Fruit fly (Drosophila melanogaster) whole organism, prepupa: Measurements from ENCODE around the gene CG40485.

Source experiments
- CG10631 ChIP-seq: fragments of 200-800 bp; sonication (Bioruptor generic); optimal IDR thresholded peaks from 2 replicates; lab custom pipeline; 2016; ENCODE audit warnings: missing biosample characterization, missing genetic modification characterization
- CG10669 ChIP-seq: fragments of 200-800 bp; sonication (Bioruptor generic); optimal IDR thresholded peaks from 3 replicates; lab custom pipeline; 2018; ENCODE audit warnings: missing biosample characterization, mild to moderate bottlenecking, missing genetic modification characterization, moderate library complexity
- CG11762 ChIP-seq: fragments of 200-800 bp; sonication (Bioruptor generic); optimal IDR thresholded peaks from 3 replicates; lab custom pipeline; 2016; ENCODE audit warnings: missing biosample characterization, missing genetic modification characterization; ENCODE audit not compliant: insufficient read depth
- CG15336 ChIP-seq: fragments of 200-800 bp; sonication (Bioruptor generic); IDR thresholded peaks from 2 replicates; pipeline ENCODE4 v1.3.6; 2022; ENCODE audit warnings: missing biosample characterization, missing genetic modification characterization
- CG16779 ChIP-seq: fragments of 200-800 bp; sonication (Bioruptor generic); optimal IDR thresholded peaks from 3 replicates; lab custom pipeline; 2017; ENCODE audit warnings: missing biosample characterization, mild to moderate bottlenecking, missing genetic modification characterization
- CG31627 ChIP-seq: fragments of 200-800 bp; sonication (Bioruptor generic); optimal IDR thresholded peaks from 3 replicates; lab custom pipeline; 2016; ENCODE audit warnings: missing biosample characterization, missing genetic modification characterization
- CG32006 ChIP-seq: fragments of 200-800 bp; sonication (Bioruptor generic); optimal IDR thresholded peaks from 3 replicates; lab custom pipeline; 2017; ENCODE audit warnings: missing biosample characterization, mild to moderate bottlenecking, missing genetic modification characterization
- CG6276 ChIP-seq: fragments of 200-800 bp; sonication (Bioruptor generic); optimal IDR thresholded peaks from 2 replicates; lab custom pipeline; 2017; ENCODE audit warnings: missing biosample characterization, mild to moderate bottlenecking, missing genetic modification characterization
- CG6792 ChIP-seq: fragments of 200-800 bp; sonication (Bioruptor generic); optimal IDR thresholded peaks from 3 replicates; lab custom pipeline; 2016; ENCODE audit warnings: missing biosample characterization, missing genetic modification characterization
- CG6854 ChIP-seq: fragments of 200-800 bp; sonication (Bioruptor generic); optimal IDR thresholded peaks from 2 replicates; lab custom pipeline; 2017; ENCODE audit warnings: missing biosample characterization, mild to moderate bottlenecking, missing genetic modification characterization
- CG8632 ChIP-seq: fragments of 200-800 bp; sonication (Bioruptor generic); optimal IDR thresholded peaks from 3 replicates; lab custom pipeline; 2016; ENCODE audit warnings: missing biosample characterization, missing genetic modification characterization
- CG9139 ChIP-seq: fragments of 200-800 bp; sonication (Bioruptor generic); optimal IDR thresholded peaks from 3 replicates; lab custom pipeline; 2017; ENCODE audit warnings: missing biosample characterization, mild to moderate bottlenecking, missing genetic modification characterization
- Eip78C ChIP-seq: fragments of 200-800 bp; sonication (Bioruptor generic); peaks from one replicate; lab custom pipeline; 2016; ENCODE audit warnings: missing biosample characterization, missing genetic modification characterization
- Ets96B ChIP-seq: fragments of 200-800 bp; optimal IDR thresholded peaks from 2 replicates; lab custom pipeline; 2019; ENCODE audit warnings: missing biosample characterization, mild to moderate bottlenecking, missing genetic modification characterization, moderate library complexity
- Gug ChIP-seq: fragments of 200-800 bp; sonication (Bioruptor generic); IDR thresholded peaks from 2 replicates; pipeline ENCODE4 v1.3.6; 2022; ENCODE audit warnings: missing biosample characterization, missing genetic modification characterization
- Hr38 ChIP-seq: sonication (Bioruptor generic); optimal IDR thresholded peaks from 2 replicates; lab custom pipeline; 2016; ENCODE audit warnings: missing biosample characterization, missing genetic modification characterization
- Hr39 ChIP-seq: fragments of 200-800 bp; sonication (Bioruptor generic); optimal IDR thresholded peaks from 2 replicates; lab custom pipeline; 2016; ENCODE audit warnings: missing biosample characterization, missing genetic modification characterization
- Hr4 ChIP-seq: fragments of 200-800 bp; sonication (Bioruptor generic); optimal IDR thresholded peaks from 3 replicates; lab custom pipeline; 2016; ENCODE audit warnings: missing biosample characterization, missing genetic modification characterization
- Lpt ChIP-seq: fragments of 200-800 bp; sonication (Bioruptor generic); optimal IDR thresholded peaks from 3 replicates; lab custom pipeline; 2016; ENCODE audit warnings: missing biosample characterization, missing genetic modification characterization
- Met ChIP-seq: fragments of 200-800 bp; sonication (Bioruptor generic); optimal IDR thresholded peaks from 3 replicates; lab custom pipeline; 2016; ENCODE audit warnings: missing biosample characterization, missing genetic modification characterization
- OdsH ChIP-seq: fragments of 200-800 bp; sonication (Bioruptor generic); optimal IDR thresholded peaks from 3 replicates; lab custom pipeline; 2016; ENCODE audit warnings: missing biosample characterization, missing genetic modification characterization
- Smox ChIP-seq: fragments of 200-800 bp; sonication (Bioruptor generic); optimal IDR thresholded peaks from 3 replicates; lab custom pipeline; 2016; ENCODE audit warnings: missing biosample characterization, missing genetic modification characterization
- Sox102F ChIP-seq: fragments of 200-800 bp; sonication (Bioruptor generic); optimal IDR thresholded peaks from 2 replicates; lab custom pipeline; 2016; ENCODE audit warnings: missing biosample characterization, mild to moderate bottlenecking, missing genetic modification characterization
- achi ChIP-seq: fragments of 200-800 bp; sonication (Bioruptor generic); optimal IDR thresholded peaks from 3 replicates; lab custom pipeline; 2016; ENCODE audit warnings: missing biosample characterization, missing genetic modification characterization
- cyc ChIP-seq: fragments of 200-800 bp; sonication (Bioruptor generic); optimal IDR thresholded peaks from 3 replicates; lab custom pipeline; 2016; ENCODE audit warnings: missing biosample characterization, missing genetic modification characterization
- dac ChIP-seq: fragments of 200-800 bp; sonication (Bioruptor generic); optimal IDR thresholded peaks from 2 replicates; lab custom pipeline; 2017; ENCODE audit warnings: missing biosample characterization, mild to moderate bottlenecking, missing genetic modification characterization
- esn ChIP-seq: fragments of 200-800 bp; sonication (Bioruptor generic); optimal IDR thresholded peaks from 2 replicates; lab custom pipeline; 2016; ENCODE audit warnings: missing biosample characterization, mild to moderate bottlenecking, missing genetic modification characterization, moderate library complexity
- fd85E ChIP-seq: fragments of 200-800 bp; sonication (Bioruptor generic); optimal IDR thresholded peaks from 3 replicates; lab custom pipeline; 2016; ENCODE audit warnings: missing biosample characterization, missing genetic modification characterization
- lz ChIP-seq: fragments of 200-800 bp; sonication (Bioruptor generic); optimal IDR thresholded peaks from 3 replicates; lab custom pipeline; 2016; ENCODE audit warnings: missing biosample characterization, missing genetic modification characterization
- pdm3 ChIP-seq: fragments of 200-800 bp; sonication (Bioruptor generic); optimal IDR thresholded peaks from 3 replicates; lab custom pipeline; 2016; ENCODE audit warnings: missing biosample characterization, missing genetic modification characterization
- spab ChIP-seq: fragments of 200-800 bp; sonication (Bioruptor generic); optimal IDR thresholded peaks from 2 replicates; lab custom pipeline; 2017; ENCODE audit warnings: missing biosample characterization, mild to moderate bottlenecking, missing genetic modification characterization, missing genetic modification reagents
- ss ChIP-seq, 2 experiments: fragments of 200-800 bp; sonication (Bioruptor generic); optimal IDR thresholded peaks; 2 replicates in 1 of 2; 3 replicates in 1 of 2; lab custom pipeline; 2017 to 2018; ENCODE audit warnings: mild to moderate bottlenecking in 2 of 2, missing biosample characterization in 2 of 2, missing genetic modification characterization in 2 of 2, moderate library complexity in 1 of 2
- svp ChIP-seq: fragments of 200-800 bp; sonication (Bioruptor generic); peaks from one replicate; lab custom pipeline; 2016; ENCODE audit warnings: missing biosample characterization, missing genetic modification characterization
- topi ChIP-seq: fragments of 200-800 bp; sonication (Bioruptor generic); optimal IDR thresholded peaks from 3 replicates; lab custom pipeline; 2016; ENCODE audit warnings: missing biosample characterization, missing genetic modification characterization

The CG40485 gene

dm6 chrX:22962260-22962659 is at the start of gene CG40485:
TSS of gene CG40485 (minus strand) at chrX:22962360.
- TF ChIP-seq CG10669 (no peak), Hr38 (GFP tag; lab: Kevin White, UChicago) (no peak), achi (GFP tag; lab: Kevin White, UChicago) (no peak), CG11762 (no peak), Ets96B (tag; lab: Kevin White, UChicago) (no peak), Lpt (GFP tag; lab: Kevin White, UChicago) (no peak)
- TF ChIP-seq, all 60 proteins: peak for 0

DNA sequence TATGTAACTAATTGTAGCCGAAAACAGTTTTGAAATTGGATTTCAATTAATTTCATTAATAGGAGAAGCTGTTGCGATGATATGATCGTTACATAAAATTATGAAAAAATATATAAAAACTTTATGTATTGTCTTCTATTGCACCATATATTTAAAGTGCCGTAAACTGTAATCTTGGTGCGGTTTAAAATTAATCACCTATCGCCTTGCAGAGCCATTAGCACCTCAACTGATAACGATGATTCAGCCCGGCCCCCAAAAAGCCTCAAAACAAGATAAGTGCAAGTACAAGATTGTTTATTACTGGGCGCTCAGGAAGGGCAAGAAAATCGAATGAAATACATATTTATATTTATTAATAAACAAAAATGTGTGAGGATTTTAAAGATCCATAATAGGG is 49.7 kb upstream of the CG40485 start:
- TF ChIP-seq spab (GFP tag; lab: Kevin White, UChicago) (no peak), svp (peak; percentile 79), dac (GFP tag; lab: Kevin White, UChicago) (no peak), Gug (GFP tag; lab: Robert Waterston, UW) (no peak), CG6276 (GFP tag; lab: Kevin White, UChicago) (no peak)

DNA sequence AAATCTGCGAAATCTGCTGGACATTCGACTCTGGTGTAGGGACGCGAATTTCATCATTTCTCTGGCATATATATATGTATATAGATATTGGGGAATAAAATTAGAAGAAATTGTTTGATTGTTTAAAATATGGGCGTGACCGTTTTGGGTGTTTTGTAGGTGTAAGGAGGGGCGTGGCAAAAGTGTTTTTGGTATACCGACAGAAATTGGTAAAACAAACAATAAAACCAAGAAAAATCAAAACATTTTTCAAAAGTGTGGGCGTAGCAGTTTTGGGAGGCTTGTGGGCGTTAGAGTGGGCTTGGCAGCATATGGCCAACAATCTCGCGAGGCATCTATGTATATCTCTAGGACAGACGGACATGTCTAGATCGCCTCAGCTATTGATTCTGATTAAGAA is 49.0 kb upstream of the CG40485 start, which contains the start of gene FucTC:
Gene FucTC, minus strand, starts transcription at position 101 of the 400 bp plus-strand sequence.
- no peak for TF ChIP-seq dac (GFP tag; lab: Kevin White, UChicago)

DNA sequence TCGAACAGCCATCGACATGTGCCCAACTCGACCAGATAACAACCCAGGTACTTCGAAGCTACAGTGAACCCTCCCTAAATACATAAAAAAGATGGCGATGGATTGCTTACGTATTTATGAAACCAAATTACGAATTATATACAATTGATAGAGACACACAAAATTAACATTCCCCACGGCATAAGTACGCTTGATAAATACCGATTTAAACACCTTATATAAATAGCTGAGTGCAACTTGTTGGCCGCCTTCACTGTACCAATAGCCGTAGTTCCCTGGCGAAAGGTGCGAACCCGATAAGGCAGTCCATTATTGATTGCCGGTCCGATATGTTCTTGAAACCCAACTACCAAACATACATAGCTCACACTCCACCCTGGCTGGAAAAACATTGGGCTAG is 48.5 kb upstream of the CG40485 start:
- TF ChIP-seq svp = peak; percentile 62
- peak; percentile 46 for TF ChIP-seq Eip78C
- peak; percentile 16 for TF ChIP-seq CG31627 (GFP tag; lab: Kevin White, UChicago)
- TF ChIP-seq CG8632 = no peak
- peak; percentile 38 for TF ChIP-seq Hr39 (GFP tag; lab: Kevin White, UChicago)

DNA sequence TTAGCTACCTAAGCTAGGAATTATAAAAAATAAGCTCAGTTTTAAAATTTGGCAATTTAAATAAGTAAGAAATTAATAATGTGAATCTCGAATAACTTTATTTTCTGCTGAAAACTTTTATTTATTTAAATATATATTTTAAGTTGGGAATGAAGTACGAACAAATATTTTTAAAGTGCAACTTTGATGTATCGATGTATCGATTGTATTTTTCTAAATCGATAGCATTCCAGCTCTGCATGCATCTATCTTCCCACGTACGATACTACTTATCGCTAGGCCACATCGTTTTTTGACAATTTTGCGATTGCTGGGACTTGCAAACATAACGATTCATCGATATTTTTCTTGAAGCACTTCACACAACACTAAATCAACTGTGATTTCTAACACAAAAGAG is 45.2 kb upstream of the CG40485 start:
- TF ChIP-seq CG9139 (GFP tag; lab: Kevin White, UChicago) (no peak), CG11762 (no peak), Smox (GFP tag; lab: Kevin White, UChicago) (no peak), CG15336 (GFP tag; lab: Robert Waterston, UW) (0 out of 2 replicates have a peak, but pooled peaks have one; percentile 10), CG6854 (GFP tag; lab: Kevin White, UChicago) (no peak), Hr4 (GFP tag; lab: Kevin White, UChicago) (peak; percentile 20), cyc (no peak), CG32006 (GFP tag; lab: Kevin White, UChicago) (peak; percentile 25), CG10631 (GFP tag; lab: Kevin White, UChicago) (peak; percentile 2), OdsH (GFP tag; lab: Kevin White, UChicago) (peak; percentile 21), Sox102F (GFP tag; lab: Kevin White, UChicago) (peak; percentile 11)

- TF ChIP-seq CG6276 (GFP tag; lab: Kevin White, UChicago) (no peak), Eip78C (peak; percentile 39)
Measured at dm6 chrX:23006925-23007324, 44.8 kb upstream of the CG40485 start.

DNA sequence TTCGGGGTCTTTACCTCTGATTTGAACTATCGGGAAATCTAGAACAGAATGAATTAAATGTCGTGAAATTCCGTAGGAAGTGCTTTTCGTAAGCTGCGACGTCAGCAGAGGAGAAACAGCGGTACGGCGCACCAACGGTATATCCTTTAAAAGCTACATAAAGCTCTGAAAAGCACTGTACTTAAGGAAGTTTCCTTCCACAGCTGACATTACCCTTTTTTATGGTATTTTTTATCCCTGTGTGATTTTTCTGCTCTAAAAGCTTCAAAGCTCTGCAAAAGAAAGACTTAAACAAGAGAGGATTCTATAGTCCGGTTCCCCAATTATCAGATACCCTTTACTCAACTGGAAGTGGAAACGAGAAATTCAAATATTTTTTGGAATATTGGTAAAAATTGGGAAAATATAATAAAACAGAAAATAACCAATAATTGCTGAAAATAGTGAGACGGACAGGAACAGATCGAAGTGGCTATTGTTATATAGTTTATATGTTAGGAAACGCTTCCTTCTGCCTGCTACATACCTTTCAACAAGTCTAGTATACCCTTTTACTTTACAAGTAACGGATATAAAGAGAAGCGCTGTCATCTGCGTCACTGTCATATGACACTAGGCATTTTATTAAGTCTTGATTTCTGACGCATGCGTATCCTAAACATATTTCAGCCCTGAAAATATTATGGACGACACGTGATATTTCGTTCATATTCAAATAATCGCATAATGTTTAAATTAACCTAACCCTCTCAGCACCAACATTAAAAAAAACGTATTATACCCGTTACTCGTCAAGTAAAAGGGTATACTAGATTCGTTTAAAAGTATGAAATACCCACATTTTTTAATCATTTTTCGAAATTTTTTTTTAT is 42.7 kb upstream of the CG40485 start, which contains the start of the genes stnA and stnB:
Gene stnA, minus strand, starts transcription at position 51 of the 872 bp plus-strand sequence.
Gene stnB, minus strand, starts transcription at position 51 of the 872 bp plus-strand sequence.
- TF ChIP-seq Ets96B (tag; lab: Kevin White, UChicago) (peak; percentile 3), topi (peak; percentile 8), Eip78C (peak; percentile 68), ss (GFP tag; optimal IDR thresholded peaks at IDR 0.05; lab: Kevin White, UChicago) (peak in 1 of 2 experiments; percentile 29), Smox (GFP tag; lab: Kevin White, UChicago) (peak; percentile 9), Met (GFP tag; lab: Kevin White, UChicago) (peak; percentile 38), CG6792 (GFP tag; lab: Kevin White, UChicago) (no peak), CG16779 (tag; lab: Kevin White, UChicago) (no peak), lz (GFP tag; lab: Kevin White, UChicago) (peak; percentile 24), svp (peak; percentile 67), achi (GFP tag; lab: Kevin White, UChicago) (peak; percentile 24), esn (GFP tag; lab: Kevin White, UChicago) (peak; percentile 19), CG10669 (peak; percentile 17), pdm3 (GFP tag; lab: Kevin White, UChicago) (peak; percentile 6), fd85E (no peak)
